Worm (Caenorhabditis elegans) whole organism, early embryonic: ENCODE measurements around the gene nol-56.

Source experiments
- B0310.2 ChIP-seq: sonication (generic microtip); optimal IDR thresholded peaks from 2 replicates; lab custom pipeline; 2016; ENCODE audit warnings: mild to moderate bottlenecking, missing genetic modification characterization, missing compliant biosample characterization
- hmbx-1 ChIP-seq: sonication (generic microtip); optimal IDR thresholded peaks from 2 replicates; lab custom pipeline; 2016; ENCODE audit warnings: mild to moderate bottlenecking, missing genetic modification characterization, missing compliant biosample characterization

DNA sequence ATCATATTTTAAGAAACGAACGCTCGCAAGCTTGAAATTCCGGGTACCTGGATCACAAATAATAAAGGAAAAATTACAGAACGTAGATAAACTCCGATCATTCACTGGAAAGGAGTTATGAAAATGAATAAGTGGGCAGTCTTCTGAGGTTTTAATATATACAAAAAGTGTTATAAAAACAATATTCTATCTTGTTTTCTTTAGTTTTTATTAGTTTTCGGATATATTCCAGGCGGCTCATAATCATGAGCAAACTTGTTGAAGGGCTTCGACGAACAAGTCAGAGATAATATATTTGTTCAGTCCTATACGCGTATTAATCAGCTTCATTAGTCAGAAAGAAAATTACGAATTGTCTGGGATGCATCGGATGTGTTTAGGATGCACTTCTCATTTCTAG, 38.8 kb downstream of the nol-56 start, which contains the start of gene gcy-6:
- TF ChIP-seq hmbx-1 (tag; lab: Kevin White, UChicago) (no peak), B0310.2 (tag; lab: Kevin White, UChicago) (no peak)
